Worm (Caenorhabditis elegans): ENCODE data around the gene cht-4.

ce11 chrIII:1621330-1621729 is 36.0 kb downstream of the cht-4 start:
- TF ChIP-seq W03F9.2 (tag; optimal IDR thresholded peaks at IDR 0.05) (no peak), him-1 (tag; optimal IDR thresholded peaks at IDR 0.05) (no peak)

Data from whole organism, L4/young adult.